Worm (Caenorhabditis elegans): Measurements from ENCODE around the gene ref-2.

The ref-2 gene

DNA sequence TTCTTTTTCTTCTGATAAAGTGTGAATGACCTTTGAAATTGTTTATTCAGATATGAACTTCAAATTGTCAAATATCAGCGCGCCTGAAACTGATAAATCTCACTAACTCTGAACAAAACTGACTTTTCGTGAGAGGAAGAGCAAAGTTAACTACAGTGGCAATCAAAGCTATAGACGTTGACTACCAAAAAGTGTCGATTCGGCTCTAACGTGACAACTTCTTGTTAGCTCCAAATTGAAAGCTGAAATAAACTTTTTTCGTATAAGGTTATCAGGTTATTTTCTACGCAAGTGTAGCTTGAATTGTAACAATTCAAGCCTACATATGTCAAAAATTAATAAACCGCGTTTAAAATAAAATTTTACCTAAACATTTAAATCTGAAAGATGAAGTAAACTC is 17.7 kb upstream of the ref-2 start:
- TF ChIP-seq npax-4 (tag; optimal IDR thresholded peaks at IDR 0.05) (no peak), elt-2 (tag; optimal IDR thresholded peaks at IDR 0.05) (no peak)

DNA sequence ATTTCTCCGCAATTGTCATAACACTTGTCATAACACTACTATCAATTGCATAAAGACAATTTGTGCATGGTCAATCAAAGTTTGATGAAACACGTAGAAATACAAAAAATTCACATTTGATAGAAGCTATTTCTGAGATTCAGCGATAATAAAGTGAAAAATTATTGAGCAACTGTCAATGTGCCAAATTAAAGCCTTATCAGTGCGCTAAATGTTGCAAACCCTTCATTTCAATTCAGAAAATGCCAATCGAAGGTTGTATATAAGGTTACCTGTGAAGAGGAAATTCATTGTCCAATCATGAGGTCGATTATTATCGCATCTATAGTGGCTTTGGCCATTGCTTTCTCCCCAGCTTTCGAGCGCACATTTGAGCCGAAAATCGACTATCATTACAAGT is 16.4 kb upstream of the ref-2 start, which contains the start of gene vit-1:
vit-1 (plus strand) TSS at position 289 of the 400 bp plus-strand sequence.
- TF ChIP-seq ceh-34 (tag; optimal IDR thresholded peaks at IDR 0.05) (no peak), syd-9 (tag; optimal IDR thresholded peaks at IDR 0.05) (no peak), npax-4 (tag; optimal IDR thresholded peaks at IDR 0.05) (no peak), pqm-1 (tag; optimal IDR thresholded peaks at IDR 0.05) (no peak), elt-4 (tag; optimal IDR thresholded peaks at IDR 0.05) (no peak), ceh-9 (tag; optimal IDR thresholded peaks at IDR 0.05) (no peak), nhr-232 (tag; optimal IDR thresholded peaks at IDR 0.05) (no peak), pros-1 (tag; optimal IDR thresholded peaks at IDR 0.05) (no peak), unc-55 (GFP tag; optimal IDR thresholded peaks at IDR 0.05) (no peak), dmd-4 (tag; optimal IDR thresholded peaks at IDR 0.05; ENCODE audit: borderline replicate concordance) (no peak), pax-1 (tag; optimal IDR thresholded peaks at IDR 0.05) (no peak), fax-1 (tag; optimal IDR thresholded peaks at IDR 0.05) (no peak), ama-1 (optimal IDR thresholded peaks at IDR 0.05) (no peak), madf-2 (tag; optimal IDR thresholded peaks at IDR 0.05) (no peak), zip-5 (tag; optimal IDR thresholded peaks at IDR 0.05) (no peak)

DNA sequence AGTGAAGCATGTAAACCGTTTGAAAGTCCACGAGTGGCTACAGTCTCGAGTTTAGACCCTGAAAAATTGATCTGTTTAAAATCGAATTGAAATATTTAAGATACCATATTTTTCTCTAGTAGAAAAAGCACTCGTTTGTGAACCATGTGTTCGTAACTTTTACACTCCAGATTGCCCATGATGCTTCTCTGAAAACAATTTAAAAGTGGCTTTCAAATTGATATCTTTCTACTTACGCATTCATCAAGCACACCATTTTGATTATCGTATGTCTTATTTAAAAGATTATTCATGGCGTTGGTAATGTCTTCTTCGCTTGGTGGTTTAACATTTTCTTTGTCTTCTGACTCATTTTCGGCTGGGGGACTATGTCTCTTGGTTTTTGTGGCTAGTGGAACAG is 10.5 kb upstream of the ref-2 start:
- TF ChIP-seq pha-2 (tag; optimal IDR thresholded peaks at IDR 0.05) (no peak), ceh-18 (tag; optimal IDR thresholded peaks at IDR 0.05) (no peak), tbx-2 (tag; optimal IDR thresholded peaks at IDR 0.05) (no peak), zip-5 (tag; optimal IDR thresholded peaks at IDR 0.05) (no peak), ceh-34 (tag; optimal IDR thresholded peaks at IDR 0.05) (no peak), hlh-30 (tag; optimal IDR thresholded peaks at IDR 0.05; ENCODE audit: insufficient read depth) (no peak), nhr-11 (tag; optimal IDR thresholded peaks at IDR 0.05) (no peak), ceh-48 (tag; optimal IDR thresholded peaks at IDR 0.05) (no peak), pha-4 (tag; optimal IDR thresholded peaks at IDR 0.05) (no peak), pat-9 (tag; optimal IDR thresholded peaks at IDR 0.05) (no peak), unc-3 (GFP tag; conservative IDR thresholded peaks at IDR 0.05) (no peak), unc-3 (tag; optimal IDR thresholded peaks at IDR 0.05) (no peak), nfya-1 (tag; optimal IDR thresholded peaks at IDR 0.05) (no peak), pqm-1 (tag; optimal IDR thresholded peaks at IDR 0.05) (no peak), hlh-15 (tag; optimal IDR thresholded peaks at IDR 0.05) (no peak), F13H6.1 (tag; optimal IDR thresholded peaks at IDR 0.05) (no peak), pag-3 (tag; optimal IDR thresholded peaks at IDR 0.05; ENCODE audit: borderline replicate concordance) (no peak), ttx-3 (tag; optimal IDR thresholded peaks at IDR 0.05) (no peak), syd-9 (tag; optimal IDR thresholded peaks at IDR 0.05) (no peak), ceh-2 (tag; optimal IDR thresholded peaks at IDR 0.05) (no peak), K09A11.1 (tag; optimal IDR thresholded peaks at IDR 0.05; ENCODE audit: insufficient read depth) (no peak)

DNA sequence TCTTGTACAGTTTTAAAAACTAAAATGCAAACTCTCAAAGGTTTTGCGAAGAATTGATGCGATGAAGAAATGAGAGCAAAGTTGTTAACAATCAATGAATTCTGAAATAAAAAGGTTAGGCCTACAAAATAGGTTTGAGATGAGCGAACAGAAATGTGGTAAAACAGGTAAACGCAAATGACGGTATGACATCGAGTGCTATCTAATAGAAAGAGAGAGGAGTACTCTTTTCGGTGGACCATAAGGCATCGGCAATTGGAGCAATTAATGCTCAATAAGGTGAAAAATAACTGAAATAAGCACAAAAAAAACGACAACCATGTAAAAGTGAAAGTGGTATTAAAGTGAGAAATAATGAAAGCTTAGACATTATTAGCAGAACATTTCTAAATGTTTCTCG is 7.9 kb upstream of the ref-2 start, which contains the start of gene set-12:
set-12 (minus strand) TSS at position 101 of the 400 bp plus-strand sequence.
- TF ChIP-seq fkh-10 (GFP tag; optimal IDR thresholded peaks at IDR 0.05), result no peak
- TF ChIP-seq ceh-9 (tag; optimal IDR thresholded peaks at IDR 0.05), result no peak
- TF ChIP-seq C38D4.7 (GFP tag; optimal IDR thresholded peaks at IDR 0.05), result no peak
- TF ChIP-seq K02D7.2 (tag; optimal IDR thresholded peaks at IDR 0.05), result no peak
- TF ChIP-seq odd-2 (tag; optimal IDR thresholded peaks at IDR 0.05), result no peak
- TF ChIP-seq madf-2 (tag; optimal IDR thresholded peaks at IDR 0.05), result no peak
- no peak for TF ChIP-seq F13H6.1 (tag; optimal IDR thresholded peaks at IDR 0.05)
- TF ChIP-seq pax-1 (tag; optimal IDR thresholded peaks at IDR 0.05), result no peak
- TF ChIP-seq unc-3 (GFP tag; conservative IDR thresholded peaks at IDR 0.05), result no peak
- no peak for TF ChIP-seq unc-3 (tag; optimal IDR thresholded peaks at IDR 0.05)
- no peak for TF ChIP-seq unc-55 (GFP tag; optimal IDR thresholded peaks at IDR 0.05)
- no peak for TF ChIP-seq che-1 (tag; optimal IDR thresholded peaks at IDR 0.05)
- TF ChIP-seq rnt-1 (tag; optimal IDR thresholded peaks at IDR 0.05), result no peak
- no peak for TF ChIP-seq syd-9 (tag; optimal IDR thresholded peaks at IDR 0.05)
- no peak for TF ChIP-seq elt-2 (tag; optimal IDR thresholded peaks at IDR 0.05)
